Fruit fly (Drosophila melanogaster): ENCODE measurements around the gene Zw10.

Gene Zw10

DNA sequence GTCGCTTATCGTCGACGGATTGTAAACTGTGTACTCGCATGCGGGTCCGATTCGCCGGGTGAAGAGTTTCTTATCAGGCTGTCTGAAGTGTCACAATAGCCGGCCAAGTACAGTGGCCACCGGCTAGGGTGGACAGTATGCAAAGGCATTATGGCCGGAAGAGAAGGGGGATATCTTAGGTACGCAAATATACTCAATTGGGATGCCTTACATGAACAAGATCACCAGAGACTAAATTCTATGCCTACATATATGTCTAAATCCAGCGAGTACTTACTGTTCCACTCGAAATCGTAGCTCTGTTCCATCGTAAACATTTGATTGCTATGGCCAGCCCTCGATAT, 10.3 kb upstream of the Zw10 start (continued):
- TF ChIP-seq CG14965 (GFP tag; optimal IDR thresholded peaks at IDR 0.05; ENCODE audit: borderline replicate concordance) = peak; percentile 63
- TF ChIP-seq CG1603 (tag; optimal IDR thresholded peaks at IDR 0.05) = peak; percentile 94
- TF ChIP-seq org-1 (GFP tag; optimal IDR thresholded peaks at IDR 0.05) = peak; percentile 89
- peak; percentile 76 for TF ChIP-seq Bteb2 (GFP tag; optimal IDR thresholded peaks at IDR 0.05)
- no peak for TF ChIP-seq eve (GFP tag; optimal IDR thresholded peaks at IDR 0.05)
- peak; percentile 93 for TF ChIP-seq CG6175 (GFP tag; IDR thresholded peaks at IDR 0.05)
- TF ChIP-seq CHES-1-like (GFP tag; optimal IDR thresholded peaks at IDR 0.05) = peak; percentile 94
- TF ChIP-seq pan (optimal IDR thresholded peaks at IDR 0.05) = no peak
- TF ChIP-seq pan (GFP tag; optimal IDR thresholded peaks at IDR 0.05 in 1 of 2, IDR thresholded peaks at IDR 0.05 in 1 of 2) = peak in 1 of 2 experiments; percentile 96
- peak; percentile 68 for TF ChIP-seq Hey (tag; optimal IDR thresholded peaks at IDR 0.05)
- TF ChIP-seq CG4707 (GFP tag; optimal IDR thresholded peaks at IDR 0.05) = peak; percentile 64
- no peak for TF ChIP-seq BEAF-32 (GFP tag; optimal IDR thresholded peaks at IDR 0.05)
- TF ChIP-seq jigr1 (GFP tag; IDR thresholded peaks at IDR 0.05) = peak; percentile 90
- TF ChIP-seq CG15011 (GFP tag; optimal IDR thresholded peaks at IDR 0.05) = peak; percentile 78
- no peak for TF ChIP-seq zen2 (GFP tag; IDR thresholded peaks at IDR 0.05; ENCODE audit: partially characterized antibody)
- TF ChIP-seq CG31441 (GFP tag; IDR thresholded peaks at IDR 0.05) = peak; percentile 84; the same call in 1 of the 2 replicates
- peak; percentile 83 for TF ChIP-seq shn (GFP tag; optimal IDR thresholded peaks at IDR 0.05)
- TF ChIP-seq Hr51 (GFP tag; optimal IDR thresholded peaks at IDR 0.05) = peak; percentile 81 to 88
- TF ChIP-seq CG10267 (tag; optimal IDR thresholded peaks at IDR 0.05) = peak; percentile 60
- peak; percentile 64; the same call in 1 of the 2 replicates for TF ChIP-seq ham (GFP tag; IDR thresholded peaks at IDR 0.05)
- TF ChIP-seq CG3065 (GFP tag; optimal IDR thresholded peaks at IDR 0.05) = peak; percentile 67
- TF ChIP-seq stwl (tag; optimal IDR thresholded peaks at IDR 0.05) = no peak
- peak; percentile 94 for TF ChIP-seq CG2678 (tag; optimal IDR thresholded peaks at IDR 0.05)
- TF ChIP-seq ewg (GFP tag; optimal IDR thresholded peaks at IDR 0.05) = peak; percentile 75
- peak; percentile 97 for TF ChIP-seq CG32532 (GFP tag; IDR thresholded peaks at IDR 0.05)
- TF ChIP-seq Oaz (GFP tag; IDR thresholded peaks at IDR 0.05) = peak; percentile 86
- peak; percentile 97 for TF ChIP-seq vvl (GFP tag; IDR thresholded peaks at IDR 0.05)
- TF ChIP-seq Hand (GFP tag; optimal IDR thresholded peaks at IDR 0.05) = peak; percentile 92
- TF ChIP-seq CkIIα-i1 (GFP tag; IDR thresholded peaks at IDR 0.05) = peak; percentile 85
- peak in 1 of 3 experiments; percentile 54 for TF ChIP-seq lola (GFP tag; optimal IDR thresholded peaks at IDR 0.05)
- TF ChIP-seq CG11093 (GFP tag; IDR thresholded peaks at IDR 0.05) = peak; percentile 93
- no peak for TF ChIP-seq CG16813 (GFP tag; IDR thresholded peaks at IDR 0.05; ENCODE audit: partially characterized antibody)
- peak; percentile 84 for TF ChIP-seq CG4424 (GFP tag; optimal IDR thresholded peaks at IDR 0.05)
- TF ChIP-seq CG4617 (GFP tag; optimal IDR thresholded peaks at IDR 0.05; ENCODE audit: borderline replicate concordance) = peak; percentile 63
- peak; percentile 85 for TF ChIP-seq CG30431 (GFP tag; optimal IDR thresholded peaks at IDR 0.05)
- peak; percentile 85 for TF ChIP-seq CG17385 (GFP tag; optimal IDR thresholded peaks at IDR 0.05)
- peak; percentile 67 for TF ChIP-seq odd (GFP tag; optimal IDR thresholded peaks at IDR 0.05)
- no peak for TF ChIP-seq Opbp (GFP tag; IDR thresholded peaks at IDR 0.05; ENCODE audit: partially characterized antibody)
- TF ChIP-seq ERR (GFP tag; optimal IDR thresholded peaks at IDR 0.05) = peak; percentile 93
- peak; percentile 83 for TF ChIP-seq ems (GFP tag; optimal IDR thresholded peaks at IDR 0.05)
- no peak for TF ChIP-seq Dfd (GFP tag; optimal IDR thresholded peaks at IDR 0.05)
- TF ChIP-seq onecut (GFP tag; IDR thresholded peaks at IDR 0.05) = peak; percentile 80
- TF ChIP-seq CG30403 (GFP tag; optimal IDR thresholded peaks at IDR 0.05) = peak; percentile 90
- TF ChIP-seq run (tag; optimal IDR thresholded peaks at IDR 0.05) = peak; percentile 66
- TF ChIP-seq dan (GFP tag; IDR thresholded peaks at IDR 0.05) = peak; percentile 63
- TF ChIP-seq knrl (GFP tag; IDR thresholded peaks at IDR 0.05; ENCODE audit: partially characterized antibody) = no peak
- TF ChIP-seq CG8478 (optimal IDR thresholded peaks at IDR 0.05) = no peak
- TF ChIP-seq CG8944 (GFP tag; optimal IDR thresholded peaks at IDR 0.05) = peak; percentile 91
- TF ChIP-seq Side (GFP tag; optimal IDR thresholded peaks at IDR 0.05) = peak; percentile 93
- TF ChIP-seq Doc3 (GFP tag; IDR thresholded peaks at IDR 0.05; ENCODE audit: partially characterized antibody) = no peak
- peak; percentile 91 for TF ChIP-seq pb (GFP tag; optimal IDR thresholded peaks at IDR 0.05)
